Worm (Caenorhabditis elegans): ENCODE data around the gene sdc-1.

ce11 chrX:16285151-16285550, 9.6 kb downstream of the sdc-1 start:
- TF ChIP-seq snpc-4 (tag; optimal IDR thresholded peaks at IDR 0.05) (no peak), lin-32 (GFP tag; optimal IDR thresholded peaks at IDR 0.05) (no peak), sptf-1 (tag; optimal IDR thresholded peaks at IDR 0.05) (no peak), ztf-11 (tag; optimal IDR thresholded peaks at IDR 0.05) (no peak), unc-39 (tag; optimal IDR thresholded peaks at IDR 0.05) (no peak), nhr-237 (tag; optimal IDR thresholded peaks at IDR 0.05) (no peak), cnd-1 (tag; optimal IDR thresholded peaks at IDR 0.05) (no peak), lin-13 (tag; optimal IDR thresholded peaks at IDR 0.05) (no peak), mep-1 (tag; optimal IDR thresholded peaks at IDR 0.05) (no peak)
